Fruit fly (Drosophila melanogaster): ENCODE measurements around the gene Rh2.

Rh2 gene

dm6 chr3R:18917976-18918871 is 19.0 kb downstream of the Rh2 start:
- TF ChIP-seq CG6808 (GFP tag; optimal IDR thresholded peaks at IDR 0.05) = peak; percentile 17
- TF ChIP-seq fd85E (GFP tag; optimal IDR thresholded peaks at IDR 0.05) = no peak
- TF ChIP-seq CG9139 (GFP tag; optimal IDR thresholded peaks at IDR 0.05) = peak; percentile 67
- TF ChIP-seq achi (GFP tag; optimal IDR thresholded peaks at IDR 0.05) = no peak
- TF ChIP-seq Hr38 (GFP tag; optimal IDR thresholded peaks at IDR 0.05) = no peak
- TF ChIP-seq CG3032 (tag; optimal IDR thresholded peaks at IDR 0.05) = no peak
- TF ChIP-seq Hr39 (GFP tag; optimal IDR thresholded peaks at IDR 0.05) = no peak
- TF ChIP-seq OdsH (GFP tag; optimal IDR thresholded peaks at IDR 0.05) = no peak
- no peak for TF ChIP-seq CG11294 (GFP tag; IDR thresholded peaks at IDR 0.05)
- no peak for TF ChIP-seq Gug (GFP tag; IDR thresholded peaks at IDR 0.05)
- no peak for TF ChIP-seq CG15336 (GFP tag; IDR thresholded peaks at IDR 0.05)
- peak; percentile 51 for TF ChIP-seq Met (GFP tag; optimal IDR thresholded peaks at IDR 0.05)
- no peak for TF ChIP-seq CG6792 (GFP tag; optimal IDR thresholded peaks at IDR 0.05)
- TF ChIP-seq CG32006 (GFP tag; optimal IDR thresholded peaks at IDR 0.05) = no peak
- peak; percentile 63 for TF ChIP-seq Sox102F (GFP tag; optimal IDR thresholded peaks at IDR 0.05)
- TF ChIP-seq ss (GFP tag; optimal IDR thresholded peaks at IDR 0.05) = peak in 1 of 2 experiments; percentile 64
- peak; percentile 81 for TF ChIP-seq CG6854 (GFP tag; optimal IDR thresholded peaks at IDR 0.05)
- TF ChIP-seq salr (GFP tag; optimal IDR thresholded peaks at IDR 0.05) = no peak
- no peak for TF ChIP-seq dac (GFP tag; optimal IDR thresholded peaks at IDR 0.05)
- no peak for TF ChIP-seq CG34406 (GFP tag; optimal IDR thresholded peaks at IDR 0.05)
- TF ChIP-seq CG1621 (tag; optimal IDR thresholded peaks at IDR 0.05) = no peak
- TF ChIP-seq CG11762 (GFP tag; optimal IDR thresholded peaks at IDR 0.05; ENCODE audit: insufficient read depth) = no peak
- no peak for TF ChIP-seq CG8319 (GFP tag; optimal IDR thresholded peaks at IDR 0.05)
- peak; percentile 54 for TF ChIP-seq Eip75B (GFP tag; optimal IDR thresholded peaks at IDR 0.05)
- TF ChIP-seq Eip93F (GFP tag; optimal IDR thresholded peaks at IDR 0.05) = peak; percentile 54
- peak; percentile 51 for TF ChIP-seq net (GFP tag; optimal IDR thresholded peaks at IDR 0.05)
- no peak for TF ChIP-seq cyc (GFP tag; optimal IDR thresholded peaks at IDR 0.05)
- TF ChIP-seq CG3919 (GFP tag; optimal IDR thresholded peaks at IDR 0.05) = peak; percentile 54
- no peak for TF ChIP-seq Ets21C (GFP tag; optimal IDR thresholded peaks at IDR 0.05)
- TF ChIP-seq Smox (GFP tag; optimal IDR thresholded peaks at IDR 0.05) = no peak
- TF ChIP-seq Ets96B (tag; optimal IDR thresholded peaks at IDR 0.05) = no peak
- peak; percentile 33; the same call in 1 of the 3 replicates for TF ChIP-seq eg (GFP tag; IDR thresholded peaks at IDR 0.05)
- TF ChIP-seq CG6276 (GFP tag; optimal IDR thresholded peaks at IDR 0.05) = no peak
- TF ChIP-seq Hr4 (GFP tag; optimal IDR thresholded peaks at IDR 0.05) = no peak
- no peak for TF ChIP-seq CG10631 (GFP tag; optimal IDR thresholded peaks at IDR 0.05)
- TF ChIP-seq CG31627 (GFP tag; optimal IDR thresholded peaks at IDR 0.05) = no peak
- TF ChIP-seq CG11902 (GFP tag; optimal IDR thresholded peaks at IDR 0.05) = no peak
- no peak for TF ChIP-seq Sox15 (GFP tag; optimal IDR thresholded peaks at IDR 0.05)
- TF ChIP-seq svp (GFP tag) = peak; percentile 81
- peak; percentile 22 for TF ChIP-seq Sox14 (GFP tag; optimal IDR thresholded peaks at IDR 0.05)
- no peak for TF ChIP-seq Lpt (GFP tag; optimal IDR thresholded peaks at IDR 0.05)
- TF ChIP-seq CG16779 (tag; optimal IDR thresholded peaks at IDR 0.05) = peak; percentile 23
- TF ChIP-seq lz (GFP tag; optimal IDR thresholded peaks at IDR 0.05) = peak; percentile 20
- peak; percentile 65 for TF ChIP-seq Eip78C (GFP tag)
- no peak for TF ChIP-seq fd59A (GFP tag; optimal IDR thresholded peaks at IDR 0.05)
- TF ChIP-seq Blimp-1 (GFP tag; optimal IDR thresholded peaks at IDR 0.05) = no peak
- peak; percentile 26 for TF ChIP-seq pdm3 (GFP tag; optimal IDR thresholded peaks at IDR 0.05)
- no peak for TF ChIP-seq CG8119 (GFP tag; IDR thresholded peaks at IDR 0.05)
- no peak for TF ChIP-seq fkh (GFP tag; optimal IDR thresholded peaks at IDR 0.05)
- peak; percentile 79 for TF ChIP-seq vri (GFP tag; optimal IDR thresholded peaks at IDR 0.05)
- TF ChIP-seq CG7368 (GFP tag; optimal IDR thresholded peaks at IDR 0.05) = peak; percentile 4
